Worm (Caenorhabditis elegans): ENCODE results near the gene ttr-11.

DNA sequence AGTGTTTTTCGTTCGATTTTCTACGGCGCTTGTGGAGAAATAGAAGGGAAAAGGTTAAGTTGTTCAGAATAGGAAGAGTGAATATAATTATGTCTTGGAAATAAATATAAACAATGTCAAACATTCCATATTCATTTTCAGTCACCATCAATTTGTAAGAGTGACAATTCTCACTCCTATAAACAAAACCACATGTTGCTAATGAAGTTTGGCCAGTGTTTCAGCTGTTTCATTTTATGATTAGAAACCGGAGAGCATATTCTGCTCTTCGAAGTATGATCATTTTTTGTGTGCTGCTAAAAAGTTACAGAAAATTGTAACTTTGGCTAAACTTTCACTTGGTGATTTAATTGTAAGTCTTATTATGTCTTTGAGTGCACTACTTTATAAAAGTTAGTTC is 48.0 kb upstream of the ttr-11 start, which contains the start of gene Y38H6C.21:
- TF ChIP-seq dao-5 (tag; optimal IDR thresholded peaks at IDR 0.05) (no peak), him-1 (tag; optimal IDR thresholded peaks at IDR 0.05) (no peak), W03F9.2 (tag; optimal IDR thresholded peaks at IDR 0.05) (no peak)

All from whole organism, L4/young adult.